Fruit fly (Drosophila melanogaster): Measurements from ENCODE around the gene CG6999.

CG6999 gene

DNA sequence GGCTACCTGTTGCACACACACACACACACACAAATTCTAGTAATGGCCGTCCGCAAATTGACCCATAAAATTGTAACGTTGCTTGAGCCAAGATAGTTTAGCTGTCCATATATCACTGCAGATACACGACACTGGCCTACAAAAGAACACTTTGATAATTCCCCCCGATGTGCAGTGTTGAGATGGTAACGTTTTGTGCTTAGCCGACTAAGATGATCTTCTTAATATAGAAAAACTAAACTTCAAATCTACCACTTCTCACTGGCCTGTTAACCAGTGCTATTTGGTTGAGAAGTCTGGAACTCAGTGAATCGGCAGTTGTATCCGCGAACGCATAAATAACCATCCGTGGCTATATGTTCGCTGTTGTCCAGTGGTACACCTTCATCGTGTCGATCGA is 19.3 kb upstream of the CG6999 start:
- TF ChIP-seq Mrtf (GFP tag; IDR thresholded peaks at IDR 0.05) (0 out of 3 replicates have a peak, but pooled peaks have one; percentile 44), H2.0 (GFP tag; IDR thresholded peaks at IDR 0.05) (0 out of 2 replicates have a peak, but pooled peaks have one; percentile 29), CG17328 (GFP tag; IDR thresholded peaks at IDR 0.05) (0 out of 2 replicates have a peak, but pooled peaks have one; percentile 15), vvl (GFP tag; IDR thresholded peaks at IDR 0.05) (peak; percentile 38; the same call in 1 of the 2 replicates), HmgD (GFP tag; optimal IDR thresholded peaks at IDR 0.05) (no peak), sob (GFP tag; IDR thresholded peaks at IDR 0.05) (peak; percentile 56), emc (GFP tag; optimal IDR thresholded peaks at IDR 0.05) (no peak), bsh (GFP tag; optimal IDR thresholded peaks at IDR 0.05) (peak in 1 of 2 experiments; percentile 34), CG33213 (GFP tag; optimal IDR thresholded peaks at IDR 0.05) (no peak), sens (GFP tag) (peak; percentile 38), Rfx (GFP tag; IDR thresholded peaks at IDR 0.05) (peak; percentile 59), CG11504 (tag; optimal IDR thresholded peaks at IDR 0.05) (peak; percentile 12), CG32532 (GFP tag; IDR thresholded peaks at IDR 0.05) (peak; percentile 38; the same call in 1 of the 2 replicates), ci (GFP tag; IDR thresholded peaks at IDR 0.05) (0 out of 3 replicates have a peak, but pooled peaks have one; percentile 31), Med (GFP tag) (peak; percentile 88), pan (optimal IDR thresholded peaks at IDR 0.05) (no peak), pan (GFP tag; optimal IDR thresholded peaks at IDR 0.05 in 1 of 2, IDR thresholded peaks at IDR 0.05 in 1 of 2) (peak in 1 of 2 experiments; percentile 45), dysf (GFP tag; IDR thresholded peaks at IDR 0.05) (peak; percentile 43; the same call in 2 of the 3 replicates), Drgx (GFP tag; IDR thresholded peaks at IDR 0.05) (peak; percentile 77), NFAT (GFP tag; IDR thresholded peaks at IDR 0.05) (peak; percentile 40; the same call in 1 of the 2 replicates), CG9932 (GFP tag; IDR thresholded peaks at IDR 0.05) (peak; percentile 28; the same call in 1 of the 2 replicates), CG15011 (GFP tag; optimal IDR thresholded peaks at IDR 0.05) (no peak), CG16779 (GFP tag; IDR thresholded peaks at IDR 0.05) (0 out of 2 replicates have a peak, but pooled peaks have one; percentile 4), CG8765 (GFP tag; IDR thresholded peaks at IDR 0.05) (no peak), CG11456 (GFP tag; IDR thresholded peaks at IDR 0.05) (0 out of 3 replicates have a peak, but pooled peaks have one; percentile 39), CG1603 (tag; optimal IDR thresholded peaks at IDR 0.05) (peak; percentile 40), zfh1 (GFP tag; IDR thresholded peaks at IDR 0.05) (peak; percentile 51; the same call in 2 of the 3 replicates), CG10366 (GFP tag; IDR thresholded peaks at IDR 0.05) (peak; percentile 17; the same call in 1 of the 2 replicates), CG4424 (GFP tag; optimal IDR thresholded peaks at IDR 0.05) (no peak), C15 (GFP tag; IDR thresholded peaks at IDR 0.05) (0 out of 3 replicates have a peak, but pooled peaks have one; percentile 29), Ptx1 (GFP tag; IDR thresholded peaks at IDR 0.05) (peak; percentile 34; the same call in 1 of the 2 replicates), E2f1 (GFP tag; IDR thresholded peaks at IDR 0.05) (peak; percentile 34; the same call in 1 of the 2 replicates), CG4328 (GFP tag; optimal IDR thresholded peaks at IDR 0.05) (no peak), CG34422 (GFP tag; IDR thresholded peaks at IDR 0.05) (no peak), CG1529 (GFP tag; optimal IDR thresholded peaks at IDR 0.05) (no peak), HLH3B (GFP tag; IDR thresholded peaks at IDR 0.05) (0 out of 2 replicates have a peak, but pooled peaks have one; percentile 12), Awh (GFP tag; IDR thresholded peaks at IDR 0.05) (0 out of 2 replicates have a peak, but pooled peaks have one; percentile 16), al (GFP tag; IDR thresholded peaks at IDR 0.05) (0 out of 2 replicates have a peak, but pooled peaks have one; percentile 6), prd (optimal IDR thresholded peaks at IDR 0.05) (no peak), prd (GFP tag; IDR thresholded peaks at IDR 0.05) (peak; percentile 14; the same call in 1 of the 3 replicates), row (GFP tag; IDR thresholded peaks at IDR 0.05) (peak; percentile 33; the same call in 2 of the 3 replicates), slbo (GFP tag; IDR thresholded peaks at IDR 0.05) (peak; percentile 30), CG14441 (GFP tag; IDR thresholded peaks at IDR 0.05) (0 out of 2 replicates have a peak, but pooled peaks have one; percentile 26), CG12769 (tag; optimal IDR thresholded peaks at IDR 0.05) (peak; percentile 31), CG8290 (GFP tag; optimal IDR thresholded peaks at IDR 0.05) (no peak), CG8290 (tag; optimal IDR thresholded peaks at IDR 0.05) (peak in 1 of 2 experiments; percentile 66), CG12744 (GFP tag; optimal IDR thresholded peaks at IDR 0.05) (no peak), lilli (GFP tag; optimal IDR thresholded peaks at IDR 0.05) (peak; percentile 7)

Data from whole organism, embryonic.